Fruit fly (Drosophila melanogaster) whole organism, embryonic: ENCODE measurements around the gene CG12206.

Experiments
- Atf-2 ChIP-seq: fragments of 200-800 bp; sonication (Bioruptor generic); optimal IDR thresholded peaks from 2 replicates; lab custom pipeline; 2016; ENCODE audit warnings: missing biosample characterization, missing genetic modification characterization
- Blimp-1 ChIP-seq: fragments of 200-800 bp; sonication (Bioruptor generic); optimal IDR thresholded peaks from 3 replicates; lab custom pipeline; 2018; ENCODE audit warnings: missing biosample characterization, missing genetic modification characterization, mild to moderate bottlenecking, moderate library complexity, missing genetic modification reagents
- BtbVII ChIP-seq: fragments of 200-800 bp; sonication (Bioruptor generic); optimal IDR thresholded peaks from 3 replicates; lab custom pipeline; 2017; ENCODE audit warnings: missing biosample characterization, mild to moderate bottlenecking, missing genetic modification characterization
- C15 ChIP-seq: fragments of 200-800 bp; sonication (Bioruptor generic); IDR thresholded peaks from 3 replicates; pipeline ENCODE4 v1.3.6; 2022; ENCODE audit warnings: missing biosample characterization, missing genetic modification characterization
- CG10959 ChIP-seq: fragments of 200-800 bp; sonication (Bioruptor generic); IDR thresholded peaks from 2 replicates; pipeline ENCODE4 v1.3.6; 2022; ENCODE audit warnings: missing biosample characterization, missing genetic modification characterization
- CG12769 ChIP-seq: fragments of 200-800 bp; sonication (Bioruptor generic); optimal IDR thresholded peaks from 2 replicates; lab custom pipeline; 2019; ENCODE audit warnings: missing biosample characterization, mild to moderate bottlenecking, missing genetic modification characterization, moderate library complexity
- CG12942 ChIP-seq: fragments of 200-800 bp; sonication (Bioruptor generic); optimal IDR thresholded peaks from 3 replicates; lab custom pipeline; 2016; ENCODE audit warnings: missing biosample characterization, missing genetic modification characterization
- CG13894 ChIP-seq: fragments of 200-800 bp; sonication (Bioruptor generic); optimal IDR thresholded peaks from 3 replicates; lab custom pipeline; 2018; ENCODE audit warnings: missing biosample characterization, mild to moderate bottlenecking, missing genetic modification characterization, moderate library complexity
- CG14050 ChIP-seq: fragments of 200-800 bp; sonication (Bioruptor generic); IDR thresholded peaks from 3 replicates; pipeline ENCODE4 v1.3.6; 2022; ENCODE audit warnings: missing biosample characterization, missing genetic modification characterization
- CG14441 ChIP-seq: fragments of 200-800 bp; sonication (Bioruptor generic); IDR thresholded peaks from 2 replicates; pipeline ENCODE4 v1.3.6; 2022; ENCODE audit warnings: missing biosample characterization, missing genetic modification characterization
- CG15269 ChIP-seq: fragments of 200-800 bp; sonication (Bioruptor generic); optimal IDR thresholded peaks from 2 replicates; lab custom pipeline; 2018; ENCODE audit warnings: missing biosample characterization, mild to moderate bottlenecking, missing genetic modification characterization, moderate library complexity
- CG17802 ChIP-seq: fragments of 200-800 bp; sonication (Bioruptor generic); optimal IDR thresholded peaks from 2 replicates; lab custom pipeline; 2018; ENCODE audit warnings: missing biosample characterization, mild to moderate bottlenecking, missing genetic modification characterization, moderate library complexity
- CG18764 ChIP-seq: fragments of 200-800 bp; sonication (Bioruptor generic); optimal IDR thresholded peaks from 3 replicates; lab custom pipeline; 2016; ENCODE audit warnings: missing biosample characterization, missing genetic modification characterization
- CG30431 ChIP-seq: fragments of 200-800 bp; sonication (Bioruptor generic); optimal IDR thresholded peaks from 2 replicates; lab custom pipeline; 2017; ENCODE audit warnings: missing biosample characterization, missing genetic modification characterization
- CG33557 ChIP-seq: fragments of 200-800 bp; sonication (Bioruptor generic); optimal IDR thresholded peaks from 2 replicates; lab custom pipeline; 2019; ENCODE audit warnings: missing biosample characterization, mild to moderate bottlenecking, missing genetic modification characterization, moderate library complexity
- CG42726 ChIP-seq: fragments of 200-800 bp; sonication (Bioruptor generic); IDR thresholded peaks from 2 replicates; pipeline ENCODE4 v1.3.6; 2022; ENCODE audit warnings: missing biosample characterization, missing genetic modification characterization; ENCODE audit not compliant: partially characterized antibody
- CG5180 ChIP-seq: fragments of 200-800 bp; sonication (Bioruptor generic); optimal IDR thresholded peaks from 3 replicates; lab custom pipeline; 2017; ENCODE audit warnings: missing biosample characterization, missing genetic modification characterization, mild to moderate bottlenecking, moderate library complexity, missing genetic modification reagents
- CG5245 ChIP-seq: fragments of 200-800 bp; sonication (Bioruptor generic); optimal IDR thresholded peaks from 3 replicates; lab custom pipeline; 2016; ENCODE audit warnings: missing biosample characterization, missing genetic modification characterization
- CG7271 ChIP-seq: fragments of 200-800 bp; sonication (Bioruptor generic); optimal IDR thresholded peaks from 2 replicates; lab custom pipeline; 2018; ENCODE audit warnings: missing biosample characterization, mild to moderate bottlenecking, missing genetic modification characterization, moderate library complexity
- CG7357 ChIP-seq: fragments of 200-800 bp; sonication (Bioruptor generic); IDR thresholded peaks from 3 replicates; pipeline ENCODE4 v1.3.6; 2022; ENCODE audit warnings: missing biosample characterization, missing genetic modification characterization
- D ChIP-seq, 2 experiments: fragments of 200-800 bp in 1 of 2; fragments of >200 bp in 1 of 2; sonication (Bioruptor generic) in 1 of 2; optimal IDR thresholded peaks; 2 replicates in 1 of 2; 3 replicates in 1 of 2; lab custom pipeline; 2017; ENCODE audit warnings: mild to moderate bottlenecking in 1 of 2, missing biosample characterization in 1 of 2, missing genetic modification characterization in 1 of 2, missing genetic modification reagents in 1 of 2
- Dad ChIP-seq: fragments of 200-800 bp; sonication (Bioruptor generic); optimal IDR thresholded peaks from 3 replicates; lab custom pipeline; 2016; ENCODE audit warnings: missing biosample characterization, missing genetic modification characterization
- Dbx ChIP-seq: fragments of 200-800 bp; sonication (Bioruptor generic); IDR thresholded peaks from 3 replicates; pipeline ENCODE4 v1.3.6; 2022; ENCODE audit warnings: missing biosample characterization, missing genetic modification characterization
- ERR ChIP-seq: fragments of 200-800 bp; sonication (Bioruptor generic); optimal IDR thresholded peaks from 2 replicates; lab custom pipeline; 2016; ENCODE audit warnings: missing biosample characterization, missing genetic modification characterization
- GATAe ChIP-seq: fragments of 200-800 bp; sonication (Bioruptor generic); conservative IDR thresholded peaks from 2 replicates; pipeline ENCODE4 v1.3.6; 2022; ENCODE audit warnings: missing biosample characterization, missing genetic modification characterization
- HLH3B ChIP-seq: fragments of 200-800 bp; sonication (Bioruptor generic); IDR thresholded peaks from 2 replicates; pipeline ENCODE4 v1.3.6; 2022; ENCODE audit warnings: missing biosample characterization, missing genetic modification characterization
- Mad ChIP-seq: fragments of 200-800 bp; sonication (Bioruptor generic); optimal IDR thresholded peaks from 2 replicates; lab custom pipeline; 2016; ENCODE audit warnings: missing biosample characterization, missing genetic modification characterization
- Scr ChIP-seq: fragments of 200-800 bp; sonication (Bioruptor generic); IDR thresholded peaks from 2 replicates; pipeline ENCODE4 v1.3.6; 2022; ENCODE audit warnings: missing biosample characterization, missing genetic modification characterization; ENCODE audit not compliant: partially characterized antibody
- Side ChIP-seq: fragments of 200-800 bp; sonication (Bioruptor generic); optimal IDR thresholded peaks from 2 replicates; lab custom pipeline; 2016; ENCODE audit warnings: missing biosample characterization, missing genetic modification characterization
- Sox100B ChIP-seq: fragments of 200-800 bp; sonication (Bioruptor generic); optimal IDR thresholded peaks from 3 replicates; lab custom pipeline; 2018; ENCODE audit warnings: missing biosample characterization, mild to moderate bottlenecking, missing genetic modification characterization
- Sry-β ChIP-seq: fragments of 200-800 bp; sonication (Bioruptor generic); optimal IDR thresholded peaks from 2 replicates; lab custom pipeline; 2018; ENCODE audit warnings: missing biosample characterization, mild to moderate bottlenecking, missing genetic modification characterization, moderate library complexity
- TFAM ChIP-seq: fragments of 200-800 bp; sonication (Bioruptor generic); optimal IDR thresholded peaks from 2 replicates; lab custom pipeline; 2017; ENCODE audit warnings: missing biosample characterization, missing genetic modification characterization, inconsistent platforms
- ac ChIP-seq: fragments of 200-800 bp; sonication (Bioruptor generic); optimal IDR thresholded peaks from 3 replicates; lab custom pipeline; 2017; ENCODE audit warnings: missing biosample characterization, mild to moderate bottlenecking, missing genetic modification characterization
- ash1 ChIP-seq: fragments of 200-800 bp; sonication (Bioruptor generic); optimal IDR thresholded peaks from 2 replicates; lab custom pipeline; 2018; ENCODE audit warnings: missing biosample characterization, mild to moderate bottlenecking, missing genetic modification characterization
- btn ChIP-seq: fragments of 200-800 bp; sonication (Bioruptor generic); optimal IDR thresholded peaks from 2 replicates; lab custom pipeline; 2016; ENCODE audit warnings: missing biosample characterization, missing genetic modification characterization
- cg ChIP-seq: fragments of 200-800 bp; sonication (Bioruptor generic); optimal IDR thresholded peaks from 3 replicates; lab custom pipeline; 2019; ENCODE audit warnings: missing biosample characterization, mild to moderate bottlenecking, missing genetic modification characterization, moderate library complexity
- cwo ChIP-seq: fragments of 200-800 bp; sonication (Bioruptor generic); optimal IDR thresholded peaks from 3 replicates; lab custom pipeline; 2017; ENCODE audit warnings: missing biosample characterization, missing genetic modification characterization, mild to moderate bottlenecking, moderate library complexity, missing genetic modification reagents
- dmrt99B ChIP-seq: fragments of 200-800 bp; sonication (Bioruptor generic); optimal IDR thresholded peaks from 2 replicates; lab custom pipeline; 2018; ENCODE audit warnings: missing biosample characterization, mild to moderate bottlenecking, missing genetic modification characterization, moderate library complexity
- gro ChIP-seq: fragments of 200-800 bp; sonication (Bioruptor generic); optimal IDR thresholded peaks from 2 replicates; lab custom pipeline; 2016; ENCODE audit warnings: missing biosample characterization, missing genetic modification characterization
- lab ChIP-seq: fragments of 200-800 bp; sonication (Bioruptor generic); optimal IDR thresholded peaks from 3 replicates; lab custom pipeline; 2017; ENCODE audit warnings: missing biosample characterization, missing genetic modification characterization, mild to moderate bottlenecking, moderate library complexity, missing genetic modification reagents
- lbe ChIP-seq: fragments of 200-800 bp; sonication (Bioruptor generic); optimal IDR thresholded peaks from 2 replicates; lab custom pipeline; 2016; ENCODE audit warnings: missing biosample characterization, mild to moderate bottlenecking, missing genetic modification characterization
- lola ChIP-seq, 3 experiments: fragments of >200 bp in 2 of 3; fragments of 200-800 bp in 1 of 3; sonication (Bioruptor generic) in 1 of 3; optimal IDR thresholded peaks; 2 replicates each; lab custom pipeline; 2017 to 2019; ENCODE audit warnings: missing biosample characterization in 3 of 3, missing genetic modification characterization in 3 of 3, mild to moderate bottlenecking in 1 of 3, moderate library complexity in 1 of 3
- mirr ChIP-seq: fragments of 200-800 bp; sonication (Bioruptor generic); optimal IDR thresholded peaks from 3 replicates; lab custom pipeline; 2018; ENCODE audit warnings: missing biosample characterization, mild to moderate bottlenecking, missing genetic modification characterization
- sim ChIP-seq: fragments of 200-800 bp; sonication (Bioruptor generic); IDR thresholded peaks from 2 replicates; pipeline ENCODE4 v1.3.6; 2022; ENCODE audit warnings: missing biosample characterization, missing genetic modification characterization
- sisA ChIP-seq: fragments of 200-800 bp; sonication (Bioruptor generic); IDR thresholded peaks from 2 replicates; pipeline ENCODE4 v1.3.6; 2022; ENCODE audit warnings: missing biosample characterization, missing genetic modification characterization
- sna ChIP-seq: fragments of 200-800 bp; sonication (Bioruptor generic); IDR thresholded peaks from 2 replicates; pipeline ENCODE4 v1.3.6; 2022; ENCODE audit warnings: missing biosample characterization, missing genetic modification characterization; ENCODE audit not compliant: partially characterized antibody
- sr ChIP-seq: fragments of 200-800 bp; sonication (Bioruptor generic); IDR thresholded peaks from 3 replicates; pipeline ENCODE4 v1.3.6; 2022; ENCODE audit warnings: missing biosample characterization, missing genetic modification characterization
- tup ChIP-seq: fragments of 200-800 bp; sonication (Bioruptor generic); optimal IDR thresholded peaks from 2 replicates; lab custom pipeline; 2016; ENCODE audit warnings: missing biosample characterization, mild to moderate bottlenecking, missing genetic modification characterization, moderate library complexity
- zf30C ChIP-seq: fragments of 200-800 bp; sonication (Bioruptor generic); optimal IDR thresholded peaks from 3 replicates; lab custom pipeline; 2018; ENCODE audit warnings: missing biosample characterization, mild to moderate bottlenecking, missing genetic modification characterization

Gene CG12206

dm6 chrX:3424963-3425362, 49.4 kb downstream of the CG12206 start (continued):
- peak; percentile 58 for TF ChIP-seq Mad
- 0 out of 3 replicates have a peak, but pooled peaks have one; percentile 57 for TF ChIP-seq C15
- TF ChIP-seq CG10959 (GFP tag; lab: Robert Waterston, UW), result peak; percentile 64
- TF ChIP-seq lbe, result peak; percentile 17
- TF ChIP-seq sr (GFP tag; lab: Robert Waterston, UW), result peak; percentile 39; the same call in 1 of the 3 replicates
- TF ChIP-seq TFAM (GFP tag; lab: Kevin White, UChicago), result no peak
- peak; percentile 53 for TF ChIP-seq Atf-2 (GFP tag; lab: Kevin White, UChicago)
- TF ChIP-seq cwo (GFP tag; lab: Kevin White, UChicago), result peak; percentile 65
- TF ChIP-seq Scr (GFP tag; lab: Robert Waterston, UW), result no peak
- TF ChIP-seq CG42726, result no peak
- peak; percentile 83 for TF ChIP-seq CG14441 (GFP tag; lab: Robert Waterston, UW)
- peak; percentile 46 for TF ChIP-seq ERR (GFP tag; lab: Kevin White, UChicago)
- TF ChIP-seq BtbVII (GFP tag; lab: Kevin White, UChicago), result peak; percentile 71
- TF ChIP-seq CG5245 (GFP tag; lab: Kevin White, UChicago), result peak; percentile 68
- no peak for TF ChIP-seq GATAe (GFP tag; lab: Robert Waterston, UW)
- TF ChIP-seq gro (GFP tag; lab: Kevin White, UChicago), result peak; percentile 72
- no peak for TF ChIP-seq cg
- TF ChIP-seq CG14050 (GFP tag; lab: Robert Waterston, UW), result peak; percentile 83
- peak; percentile 68 for TF ChIP-seq Side (GFP tag; lab: Kevin White, UChicago)
- peak; percentile 44 for TF ChIP-seq CG18764 (GFP tag; lab: Kevin White, UChicago)
- TF ChIP-seq lola (GFP tag; optimal IDR thresholded peaks at IDR 0.05; lab: Kevin White, UChicago), result peak in 1 of 3 experiments; percentile 61
- TF ChIP-seq sisA, result peak; percentile 82
- TF ChIP-seq lab (GFP tag; lab: Kevin White, UChicago), result peak; percentile 85
- TF ChIP-seq CG12942, result peak; percentile 57
- TF ChIP-seq CG17802 (tag; lab: Kevin White, UChicago), result peak; percentile 53
- no peak for TF ChIP-seq CG33557
- no peak for TF ChIP-seq Sry-β
- TF ChIP-seq CG13894 (tag; lab: Kevin White, UChicago), result no peak
- peak; percentile 74 for TF ChIP-seq Blimp-1
- peak; percentile 64 for TF ChIP-seq tup (GFP tag; lab: Kevin White, UChicago)
- TF ChIP-seq zf30C, result no peak
- TF ChIP-seq mirr (GFP tag; lab: Kevin White, UChicago), result no peak
- TF ChIP-seq dmrt99B (tag; lab: Kevin White, UChicago), result peak; percentile 91
- no peak for TF ChIP-seq sna (GFP tag; lab: Robert Waterston, UW)
- no peak for TF ChIP-seq ash1 (GFP tag; lab: Kevin White, UChicago)
- TF ChIP-seq CG7357 (GFP tag; lab: Robert Waterston, UW), result peak; percentile 66; the same call in 2 of the 3 replicates
- TF ChIP-seq sim (GFP tag; lab: Robert Waterston, UW), result peak; percentile 46; the same call in 1 of the 2 replicates
- TF ChIP-seq CG15269 (tag; lab: Kevin White, UChicago), result peak; percentile 89
- no peak for TF ChIP-seq CG7271 (tag; lab: Kevin White, UChicago)
- peak; percentile 70 for TF ChIP-seq Sox100B (GFP tag; lab: Kevin White, UChicago)
- TF ChIP-seq Dbx (GFP tag; lab: Robert Waterston, UW), result peak; percentile 45; the same call in 1 of the 3 replicates
- TF ChIP-seq D (optimal IDR thresholded peaks at IDR 0.05; lab: Kevin White, UChicago), result no peak
- peak; percentile 65 for TF ChIP-seq D (GFP tag; optimal IDR thresholded peaks at IDR 0.05; lab: Kevin White, UChicago)
- peak; percentile 84 for TF ChIP-seq HLH3B (GFP tag; lab: Robert Waterston, UW)
- TF ChIP-seq btn, result peak; percentile 35
- TF ChIP-seq ac, result peak; percentile 34
- peak; percentile 62 for TF ChIP-seq Dad
- peak; percentile 27 for TF ChIP-seq CG5180 (GFP tag; lab: Kevin White, UChicago)
- peak; percentile 72 for TF ChIP-seq CG30431 (GFP tag; lab: Kevin White, UChicago)
- peak; percentile 87 for TF ChIP-seq CG12769 (tag; lab: Kevin White, UChicago)
